Worm (Caenorhabditis elegans) whole organism, late embryonic: ENCODE measurements around the gene Y73C8B.3.
A peak's percentile ranks its signal among the peaks of the same experiment; 100 is the strongest.

Experiments used
- C08G9.2 ChIP-seq: sonication (generic microtip); optimal IDR thresholded peaks from 2 replicates; lab custom pipeline; 2016; ENCODE audit warnings: mild to moderate bottlenecking, missing genetic modification characterization, moderate library complexity, missing compliant biosample characterization
- C38D4.7 ChIP-seq: fragments of 200-800 bp; sonication (Bioruptor generic); optimal IDR thresholded peaks from 2 replicates; lab custom pipeline; 2018; ENCODE audit warnings: mild to moderate bottlenecking, missing genetic modification characterization, moderate library complexity, missing compliant biosample characterization
- K02D7.2 ChIP-seq: sonication (generic microtip); optimal IDR thresholded peaks from 2 replicates; lab custom pipeline; 2017; ENCODE audit warnings: mild to moderate bottlenecking, missing genetic modification characterization, missing compliant biosample characterization
- T23F11.4 ChIP-seq: fragments of 200-800 bp; sonication (Bioruptor generic); optimal IDR thresholded peaks from 2 replicates; lab custom pipeline; 2018; ENCODE audit warnings: mild to moderate bottlenecking, missing genetic modification characterization, missing compliant biosample characterization
- ahr-1 ChIP-seq: sonication (generic microtip); optimal IDR thresholded peaks from 2 replicates; lab custom pipeline; 2016; ENCODE audit warnings: missing genetic modification characterization, missing compliant biosample characterization
- ceh-14 ChIP-seq: sonication (generic microtip); optimal IDR thresholded peaks from 2 replicates; lab custom pipeline; 2016; ENCODE audit warnings: missing genotype, missing genetic modification characterization, missing compliant biosample characterization
- ceh-18 ChIP-seq: sonication (generic microtip); optimal IDR thresholded peaks from 2 replicates; lab custom pipeline; 2016; ENCODE audit warnings: missing genetic modification characterization, missing compliant biosample characterization
- ceh-2 ChIP-seq: sonication (generic microtip); optimal IDR thresholded peaks from 2 replicates; lab custom pipeline; 2016; ENCODE audit warnings: missing genotype, missing genetic modification characterization, missing compliant biosample characterization
- ceh-22 ChIP-seq: sonication (generic microtip); optimal IDR thresholded peaks from 2 replicates; lab custom pipeline; 2017; ENCODE audit warnings: missing biosample characterization, missing genetic modification characterization
- ceh-31 ChIP-seq: sonication (generic microtip); optimal IDR thresholded peaks from 2 replicates; lab custom pipeline; 2016; ENCODE audit warnings: missing genetic modification characterization, missing compliant biosample characterization
- ceh-48 ChIP-seq: sonication (generic microtip); optimal IDR thresholded peaks from 2 replicates; lab custom pipeline; 2016; ENCODE audit warnings: missing genetic modification characterization, inconsistent platforms, missing compliant biosample characterization
- ceh-9 ChIP-seq: sonication (generic microtip); optimal IDR thresholded peaks from 2 replicates; lab custom pipeline; 2016; ENCODE audit warnings: mild to moderate bottlenecking, missing genetic modification characterization, inconsistent platforms, missing compliant biosample characterization
- che-1 ChIP-seq: sonication (generic microtip); optimal IDR thresholded peaks from 2 replicates; lab custom pipeline; 2016; ENCODE audit warnings: mild to moderate bottlenecking, missing genetic modification characterization, missing compliant biosample characterization
- dve-1 ChIP-seq: sonication (generic microtip); optimal IDR thresholded peaks from 2 replicates; lab custom pipeline; 2017; ENCODE audit warnings: antibody characterized with exemption, mild to moderate bottlenecking, missing genetic modification characterization, missing compliant biosample characterization
- elt-2 ChIP-seq: sonication (generic microtip); optimal IDR thresholded peaks from 2 replicates; lab custom pipeline; 2016; ENCODE audit warnings: missing genetic modification reagents, missing genetic modification characterization, missing compliant biosample characterization
- ets-4 ChIP-seq: sonication (generic microtip); optimal IDR thresholded peaks from 2 replicates; lab custom pipeline; 2016; ENCODE audit warnings: missing genetic modification characterization, missing compliant biosample characterization
- eyg-1 ChIP-seq: sonication (generic microtip); optimal IDR thresholded peaks from 2 replicates; lab custom pipeline; 2016; ENCODE audit warnings: missing genotype, missing genetic modification characterization, missing compliant biosample characterization
- fax-1 ChIP-seq: sonication (generic microtip); optimal IDR thresholded peaks from 2 replicates; lab custom pipeline; 2016; ENCODE audit warnings: missing genotype, missing genetic modification characterization, missing compliant biosample characterization
- fkh-6 ChIP-seq: sonication (generic microtip); optimal IDR thresholded peaks from 2 replicates; lab custom pipeline; 2016; ENCODE audit warnings: missing genetic modification characterization, missing compliant biosample characterization
- hlh-30 ChIP-seq: sonication (generic microtip); optimal IDR thresholded peaks from 2 replicates; lab custom pipeline; 2017; ENCODE audit warnings: antibody characterized with exemption, missing genetic modification characterization, missing compliant biosample characterization; ENCODE audit not compliant: insufficient read depth
- lim-6 ChIP-seq: sonication (generic microtip); optimal IDR thresholded peaks from 2 replicates; lab custom pipeline; 2016; ENCODE audit warnings: missing genetic modification characterization, missing compliant biosample characterization
- pag-3 ChIP-seq: sonication (generic microtip); optimal IDR thresholded peaks from 2 replicates; lab custom pipeline; 2016; ENCODE audit warnings: missing compliant biosample characterization, missing genetic modification characterization, borderline replicate concordance
- pha-4 ChIP-seq: fragments of 150-350 bp; optimal IDR thresholded peaks from 2 replicates; lab custom pipeline; 2018; ENCODE audit warnings: missing biosample characterization, missing genetic modification reagents, missing genetic modification characterization
- pros-1 ChIP-seq: fragments of 150-350 bp; optimal IDR thresholded peaks from 2 replicates; lab custom pipeline; 2014; ENCODE audit warnings: missing biosample characterization, missing genetic modification reagents, missing genetic modification characterization
- ref-2 ChIP-seq: sonication (generic microtip); optimal IDR thresholded peaks from 2 replicates; lab custom pipeline; 2016; ENCODE audit warnings: missing genetic modification characterization, missing compliant biosample characterization
- rnt-1 ChIP-seq: sonication (generic microtip); optimal IDR thresholded peaks from 2 replicates; lab custom pipeline; 2016; ENCODE audit warnings: missing genetic modification characterization, missing compliant biosample characterization
- sdc-2 ChIP-seq: sonication (generic microtip); optimal IDR thresholded peaks from 2 replicates; lab custom pipeline; 2016; ENCODE audit warnings: missing genotype, missing genetic modification characterization, missing compliant biosample characterization
- sox-4 ChIP-seq: sonication (generic microtip); optimal IDR thresholded peaks from 2 replicates; lab custom pipeline; 2017; ENCODE audit warnings: mild to moderate bottlenecking, missing genetic modification characterization, inconsistent platforms, missing compliant biosample characterization
- tbx-2 ChIP-seq: sonication (generic microtip); optimal IDR thresholded peaks from 2 replicates; lab custom pipeline; 2016; ENCODE audit warnings: missing genetic modification characterization, missing compliant biosample characterization
- tbx-7 ChIP-seq: sonication (generic microtip); optimal IDR thresholded peaks from 2 replicates; lab custom pipeline; 2016; ENCODE audit warnings: missing genotype, missing genetic modification characterization, missing compliant biosample characterization
- unc-3 ChIP-seq, 2 experiments: fragments of 200-800 bp in 1 of 2; sonication (Bioruptor generic) in 1 of 2; sonication (generic microtip) in 1 of 2; conservative IDR thresholded peaks in 1 of 2; optimal IDR thresholded peaks in 1 of 2; 2 replicates each; pipeline versions ENCODE4 v1.3.6 to Lab custom; 2016 to 2022; ENCODE audit warnings: missing compliant biosample characterization in 2 of 2, missing genetic modification characterization in 2 of 2, missing genetic modification reagents in 1 of 2
- unc-42 ChIP-seq: sonication (generic microtip); optimal IDR thresholded peaks from 2 replicates; lab custom pipeline; 2016; ENCODE audit warnings: missing genotype, missing genetic modification characterization, missing compliant biosample characterization
- unc-55 ChIP-seq: sonication (generic microtip); optimal IDR thresholded peaks from 2 replicates; lab custom pipeline; 2017; ENCODE audit warnings: missing biosample characterization, missing genetic modification reagents, missing genetic modification characterization
- unc-86 ChIP-seq: sonication (generic microtip); optimal IDR thresholded peaks from 2 replicates; lab custom pipeline; 2016; ENCODE audit warnings: missing genetic modification characterization, missing compliant biosample characterization
- zip-5 ChIP-seq: sonication (generic microtip); optimal IDR thresholded peaks from 2 replicates; lab custom pipeline; 2016; ENCODE audit warnings: missing genetic modification characterization, missing compliant biosample characterization
- ztf-16 ChIP-seq: sonication (generic microtip); optimal IDR thresholded peaks from 2 replicates; lab custom pipeline; 2017; ENCODE audit warnings: missing genetic modification characterization, missing compliant biosample characterization

Gene Y73C8B.3

ce11 chrV:3230597-3230996 is 37.6 kb upstream of the Y73C8B.3 start, which contains the start of gene K08D9.10:
Gene K08D9.10, plus strand, starts transcription at chrV:3230897.
- TF ChIP-seq ceh-9, result no peak
- TF ChIP-seq unc-3 (GFP tag; conservative IDR thresholded peaks at IDR 0.05; lab: Robert Waterston, UW), result no peak
- TF ChIP-seq unc-3 (tag; optimal IDR thresholded peaks at IDR 0.05; lab: Kevin White, UChicago), result no peak
- TF ChIP-seq pros-1 (tag; lab: Kevin White, UChicago), result no peak

- no peak for TF ChIP-seq K02D7.2
- TF ChIP-seq tbx-7 (tag; lab: Kevin White, UChicago), result no peak
- TF ChIP-seq dve-1 (tag; lab: Kevin White, UChicago), result peak; percentile 61
These were observed 37.1 kb upstream of the Y73C8B.3 start for ce11 chrV:3230150-3230549.

ce11 chrV:3227373-3227772 is 34.3 kb upstream of the Y73C8B.3 start, which contains the start of gene K08D9.2:
Gene K08D9.2, plus strand, starts transcription at chrV:3227673.
- TF ChIP-seq pag-3 (tag; lab: Kevin White, UChicago), result no peak
- no peak for TF ChIP-seq ceh-18 (tag; lab: Kevin White, UChicago)

- TF ChIP-seq unc-3 (GFP tag; conservative IDR thresholded peaks at IDR 0.05; lab: Robert Waterston, UW) (no peak), unc-3 (tag; optimal IDR thresholded peaks at IDR 0.05; lab: Kevin White, UChicago) (no peak), unc-86 (tag; lab: Kevin White, UChicago) (no peak), lim-6 (peak; percentile 29), ceh-48 (tag; lab: Kevin White, UChicago) (no peak), ahr-1 (tag; lab: Kevin White, UChicago) (no peak), che-1 (tag; lab: Kevin White, UChicago) (no peak), hlh-30 (tag; lab: Kevin White, UChicago) (no peak), ceh-31 (tag; lab: Kevin White, UChicago) (peak; percentile 76), rnt-1 (tag; lab: Kevin White, UChicago) (peak; percentile 12), ceh-14 (peak; percentile 25), C08G9.2 (tag; lab: Kevin White, UChicago) (peak; percentile 69), sox-4 (tag; lab: Kevin White, UChicago) (no peak), C38D4.7 (GFP tag; lab: Kevin White, UChicago) (peak; percentile 26), fkh-6 (tag; lab: Kevin White, UChicago) (peak; percentile 27), ref-2 (tag; lab: Kevin White, UChicago) (peak; percentile 60), tbx-2 (peak; percentile 77), zip-5 (peak; percentile 64), ceh-2 (tag; lab: Kevin White, UChicago) (peak; percentile 47), unc-42 (tag; lab: Kevin White, UChicago) (no peak), elt-2 (tag; lab: Kevin White, UChicago) (peak; percentile 5), tbx-7 (tag; lab: Kevin White, UChicago) (peak; percentile 28)
These were observed 25.6 kb upstream of the Y73C8B.3 start for ce11 chrV:3218604-3219003.

- TF ChIP-seq T23F11.4 (GFP tag; lab: Kevin White, UChicago) (no peak), pha-4 (tag; lab: Kevin White, UChicago) (no peak), zip-5 (no peak), fax-1 (no peak), tbx-7 (tag; lab: Kevin White, UChicago) (no peak)
These were observed 17.1 kb upstream of the Y73C8B.3 start, which contains the start of gene apx-1 for ce11 chrV:3210147-3210546. Gene apx-1, plus strand, starts transcription at chrV:3210196.

ce11 chrV:3208940-3209339 is 15.9 kb upstream of the Y73C8B.3 start:
- no peak for TF ChIP-seq pag-3 (tag; lab: Kevin White, UChicago)
- TF ChIP-seq hlh-30 (tag; lab: Kevin White, UChicago), result no peak
- no peak for TF ChIP-seq fkh-6 (tag; lab: Kevin White, UChicago)
- no peak for TF ChIP-seq ets-4 (tag; lab: Kevin White, UChicago)
- no peak for TF ChIP-seq sdc-2
- no peak for TF ChIP-seq ztf-16 (tag; lab: Kevin White, UChicago)
- no peak for TF ChIP-seq che-1 (tag; lab: Kevin White, UChicago)
- no peak for TF ChIP-seq ceh-22 (tag; lab: Kevin White, UChicago)
- no peak for TF ChIP-seq eyg-1 (tag; lab: Kevin White, UChicago)
- TF ChIP-seq K02D7.2, result no peak
- TF ChIP-seq tbx-7 (tag; lab: Kevin White, UChicago), result no peak
- TF ChIP-seq unc-55 (GFP tag; lab: Kevin White, UChicago), result no peak
- no peak for TF ChIP-seq ceh-9
- no peak for TF ChIP-seq ceh-18 (tag; lab: Kevin White, UChicago)
- no peak for TF ChIP-seq ceh-14
